Worm (Caenorhabditis elegans) whole organism, young adult: ENCODE results near the gene T25G12.3.

Experiments used
- dpl-1 ChIP-seq: fragments of 150-350 bp; optimal IDR thresholded peaks from 2 replicates; lab custom pipeline; 2014; ENCODE audit warnings: missing biosample characterization, missing genetic modification reagents, missing genetic modification characterization
- repo-1 ChIP-seq: sonication (generic microtip); optimal IDR thresholded peaks from 2 replicates; lab custom pipeline; 2017; ENCODE audit warnings: mild to moderate bottlenecking, missing genetic modification characterization, missing compliant biosample characterization
- unc-62 ChIP-seq: fragments of 150-350 bp; optimal IDR thresholded peaks from 2 replicates; lab custom pipeline; 2014; ENCODE audit warnings: missing biosample characterization, missing genetic modification reagents, missing genetic modification characterization

ce11 chrX:17231348-17231747, at the start of gene T25G12.3:
- no peak for TF ChIP-seq unc-62 (GFP tag; lab: Kevin White, UChicago)
- TF ChIP-seq dpl-1, result no peak
- TF ChIP-seq repo-1 (tag; lab: Kevin White, UChicago), result no peak
